Worm (Caenorhabditis elegans) whole organism, L1 larva: Measurements from ENCODE around the gene C55C3.7.

ENCODE experiments used
- C34B4.2 ChIP-seq: sonication (generic microtip); optimal IDR thresholded peaks from 2 replicates; lab custom pipeline; 2017; ENCODE audit warnings: mild to moderate bottlenecking, missing genetic modification characterization, missing compliant biosample characterization
- F16B12.6 ChIP-seq: fragments of 150-350 bp; optimal IDR thresholded peaks from 2 replicates; lab custom pipeline; 2014; ENCODE audit warnings: missing biosample characterization, missing genetic modification characterization
- aha-1 ChIP-seq: fragments of 150-350 bp; optimal IDR thresholded peaks from 2 replicates; lab custom pipeline; 2014; ENCODE audit warnings: missing biosample characterization, missing genetic modification characterization
- aly-2 ChIP-seq: fragments of 150-350 bp; optimal IDR thresholded peaks from 2 replicates; lab custom pipeline; 2014; ENCODE audit warnings: missing biosample characterization, missing genetic modification characterization
- blmp-1 ChIP-seq: fragments of 150-350 bp; optimal IDR thresholded peaks from 2 replicates; lab custom pipeline; 2014; ENCODE audit warnings: missing biosample characterization, missing genetic modification characterization
- ceh-63 ChIP-seq: fragments of 200-800 bp; sonication (Bioruptor generic); optimal IDR thresholded peaks from 2 replicates; lab custom pipeline; 2018; ENCODE audit warnings: mild to moderate bottlenecking, missing genetic modification characterization, missing compliant biosample characterization
- ceh-8 ChIP-seq: fragments of 200-800 bp; sonication (Bioruptor generic); optimal IDR thresholded peaks from 2 replicates; lab custom pipeline; 2018; ENCODE audit warnings: mild to moderate bottlenecking, missing genetic modification characterization, moderate library complexity, missing compliant biosample characterization
- dpl-1 ChIP-seq, 3 experiments: fragments of 150-350 bp in 2 of 3; sonication (generic microtip) in 1 of 3; optimal IDR thresholded peaks; 2 replicates each; lab custom pipeline; 2014 to 2017; ENCODE audit warnings: missing biosample characterization in 3 of 3, missing genetic modification characterization in 3 of 3, missing genetic modification reagents in 3 of 3
- elt-3 ChIP-seq, 6 experiments: fragments of 150-350 bp in 1 of 6; sonication (generic microtip); optimal IDR thresholded peaks; 2 replicates each; lab custom pipeline; 2017 to 2018; ENCODE audit warnings: missing biosample characterization in 6 of 6, missing genetic modification characterization in 6 of 6, inconsistent platforms in 1 of 6
- fkh-10 ChIP-seq: sonication (generic microtip); optimal IDR thresholded peaks from 2 replicates; lab custom pipeline; 2017; ENCODE audit warnings: missing biosample characterization, missing genetic modification reagents, missing genetic modification characterization
- fkh-4 ChIP-seq: sonication (generic microtip); optimal IDR thresholded peaks from 2 replicates; lab custom pipeline; 2016; ENCODE audit warnings: missing compliant biosample characterization, missing genetic modification characterization, borderline replicate concordance
- grh-1 ChIP-seq: fragments of 200-800 bp; sonication (Bioruptor generic); IDR thresholded peaks from 2 replicates; pipeline ENCODE4 v1.3.6; 2022; ENCODE audit warnings: missing genetic modification reagents, missing genetic modification characterization, missing compliant biosample characterization
- hlh-4 ChIP-seq: sonication (generic microtip); optimal IDR thresholded peaks from 2 replicates; lab custom pipeline; 2016; ENCODE audit warnings: mild to moderate bottlenecking, missing genetic modification characterization, missing compliant biosample characterization
- jun-1 ChIP-seq: fragments of 150-350 bp; optimal IDR thresholded peaks from 2 replicates; lab custom pipeline; 2014; ENCODE audit warnings: missing biosample characterization, missing genetic modification reagents, missing genetic modification characterization
- lin-13 ChIP-seq: fragments of 150-350 bp; optimal IDR thresholded peaks from 2 replicates; lab custom pipeline; 2014; ENCODE audit warnings: missing biosample characterization, missing genetic modification reagents, missing genetic modification characterization
- lin-35 ChIP-seq, 2 experiments: fragments of 150-350 bp; optimal IDR thresholded peaks; 2 replicates each; lab custom pipeline; 2014; ENCODE audit warnings: missing biosample characterization in 2 of 2, missing genetic modification characterization in 2 of 2, missing genetic modification reagents in 2 of 2
- mab-9 ChIP-seq: fragments of 200-800 bp; sonication (Bioruptor generic); IDR thresholded peaks from 2 replicates; pipeline ENCODE4 v1.3.6; 2022; ENCODE audit warnings: missing genetic modification reagents, missing genetic modification characterization, missing compliant biosample characterization
- mef-2 ChIP-seq: fragments of 150-350 bp; optimal IDR thresholded peaks from 2 replicates; lab custom pipeline; 2014; ENCODE audit warnings: missing biosample characterization, missing genetic modification characterization
- mep-1 ChIP-seq: fragments of 150-350 bp; optimal IDR thresholded peaks from 2 replicates; lab custom pipeline; 2014; ENCODE audit warnings: missing biosample characterization, missing genetic modification characterization
- nhr-28 ChIP-seq: fragments of 150-350 bp; optimal IDR thresholded peaks from 2 replicates; lab custom pipeline; 2014; ENCODE audit warnings: missing biosample characterization, missing genetic modification characterization
- nhr-47 ChIP-seq: sonication (generic microtip); optimal IDR thresholded peaks from 2 replicates; lab custom pipeline; 2016; ENCODE audit warnings: mild to moderate bottlenecking, missing genetic modification characterization, moderate library complexity, missing compliant biosample characterization
- nhr-71 ChIP-seq: sonication (generic microtip); optimal IDR thresholded peaks from 2 replicates; lab custom pipeline; 2016; ENCODE audit warnings: mild to moderate bottlenecking, missing genetic modification characterization, moderate library complexity, missing compliant biosample characterization
- nhr-76 ChIP-seq: sonication (generic microtip); optimal IDR thresholded peaks from 2 replicates; lab custom pipeline; 2017; ENCODE audit warnings: missing biosample characterization, missing genetic modification characterization
- nhr-85 ChIP-seq: sonication (generic microtip); peaks from one replicate; lab custom pipeline; 2016; ENCODE audit warnings: missing genetic modification characterization, inconsistent platforms, missing compliant biosample characterization
- pax-3 ChIP-seq: fragments of 200-800 bp; sonication (Bioruptor generic); optimal IDR thresholded peaks from 2 replicates; lab custom pipeline; 2018; ENCODE audit warnings: mild to moderate bottlenecking, missing genetic modification characterization, moderate library complexity, missing compliant biosample characterization
- rnt-1 ChIP-seq: sonication (generic microtip); optimal IDR thresholded peaks from 2 replicates; lab custom pipeline; 2016; ENCODE audit warnings: mild to moderate bottlenecking, missing genetic modification characterization, moderate library complexity, missing compliant biosample characterization
- skn-1 ChIP-seq: fragments of 150-350 bp; optimal IDR thresholded peaks from 2 replicates; lab custom pipeline; 2014; ENCODE audit warnings: missing biosample characterization, missing genetic modification characterization
- snpc-4 ChIP-seq: fragments of 150-350 bp; optimal IDR thresholded peaks from 2 replicates; lab custom pipeline; 2014; ENCODE audit warnings: missing biosample characterization, missing genetic modification characterization
- snu-23 ChIP-seq: sonication (generic microtip); optimal IDR thresholded peaks from 2 replicates; lab custom pipeline; 2016; ENCODE audit warnings: missing genetic modification characterization, missing compliant biosample characterization
- sptf-1 ChIP-seq: fragments of 150-350 bp; optimal IDR thresholded peaks from 2 replicates; lab custom pipeline; 2014; ENCODE audit warnings: missing biosample characterization, missing genetic modification characterization
- sup-37 ChIP-seq: fragments of 200-800 bp; sonication (Bioruptor generic); optimal IDR thresholded peaks from 2 replicates; lab custom pipeline; 2018; ENCODE audit warnings: mild to moderate bottlenecking, missing genetic modification characterization, missing compliant biosample characterization
- tlp-1 ChIP-seq: fragments of 150-350 bp; optimal IDR thresholded peaks from 2 replicates; lab custom pipeline; 2014; ENCODE audit warnings: missing biosample characterization, missing genetic modification characterization
- unc-30 ChIP-seq: sonication (generic microtip); optimal IDR thresholded peaks from 2 replicates; lab custom pipeline; 2017; ENCODE audit warnings: missing biosample characterization, missing genetic modification characterization
- ztf-11 ChIP-seq, 2 experiments: sonication (generic microtip); optimal IDR thresholded peaks; 2 replicates each; lab custom pipeline; 2016 to 2017; ENCODE audit warnings: missing genetic modification characterization in 2 of 2, missing biosample characterization in 1 of 2, missing compliant biosample characterization in 1 of 2
- ztf-4 ChIP-seq: fragments of 150-350 bp; optimal IDR thresholded peaks from 2 replicates; lab custom pipeline; 2014; ENCODE audit warnings: missing biosample characterization, missing genetic modification characterization

The C55C3.7 gene

ce11 chrIV:5631628-5632027 lies 50.8 kb downstream of the C55C3.7 start, which contains the start of gene ttbk-8.2:
Gene ttbk-8.2 (plus strand): TSS chrIV:5631928.
- no peak for TF ChIP-seq fkh-4
- no peak for TF ChIP-seq sptf-1 (tag; lab: Kevin White, UChicago)
- TF ChIP-seq aha-1: no peak
- TF ChIP-seq ceh-63 (GFP tag; lab: Kevin White, UChicago): no peak
- no peak for TF ChIP-seq ztf-11 (tag; optimal IDR thresholded peaks at IDR 0.05; lab: Kevin White, UChicago)
- TF ChIP-seq nhr-47 (tag; lab: Kevin White, UChicago): no peak
- no peak for TF ChIP-seq grh-1
- no peak for TF ChIP-seq tlp-1 (tag; lab: Kevin White, UChicago)
- no peak for TF ChIP-seq nhr-71
- TF ChIP-seq jun-1 (tag; lab: Kevin White, UChicago): no peak
- TF ChIP-seq dpl-1 (GFP tag; optimal IDR thresholded peaks at IDR 0.05; lab: Kevin White, UChicago): no peak
- no peak for TF ChIP-seq pax-3
- TF ChIP-seq F16B12.6: no peak
- TF ChIP-seq blmp-1 (tag; lab: Kevin White, UChicago): no peak
- no peak for TF ChIP-seq ztf-4 (tag; lab: Kevin White, UChicago)
- no peak for TF ChIP-seq nhr-28 (tag; lab: Kevin White, UChicago)

ce11 chrIV:5630156-5630555 lies 52.3 kb downstream of the C55C3.7 start, which contains the start of gene srd-12:
Gene srd-12 (minus strand): TSS chrIV:5630256.
- no peak for TF ChIP-seq aly-2 (tag; lab: Kevin White, UChicago)
- TF ChIP-seq lin-35 (GFP tag; optimal IDR thresholded peaks at IDR 0.05; lab: Kevin White, UChicago): no peak
- TF ChIP-seq unc-30 (tag; lab: Kevin White, UChicago): no peak
- no peak for TF ChIP-seq elt-3 (tag; optimal IDR thresholded peaks at IDR 0.05; lab: Kevin White, UChicago)
- TF ChIP-seq snu-23 (GFP tag; lab: Kevin White, UChicago): no peak
- no peak for TF ChIP-seq sup-37 (GFP tag; lab: Kevin White, UChicago)
- no peak for TF ChIP-seq fkh-10 (GFP tag; lab: Kevin White, UChicago)
- TF ChIP-seq rnt-1 (tag; lab: Kevin White, UChicago): no peak
- no peak for TF ChIP-seq hlh-4 (tag; lab: Kevin White, UChicago)
- no peak for TF ChIP-seq C34B4.2 (tag; lab: Kevin White, UChicago)
- no peak for TF ChIP-seq nhr-85 (tag; lab: Kevin White, UChicago)
- TF ChIP-seq mep-1: no peak
- TF ChIP-seq lin-13 (GFP tag; lab: Kevin White, UChicago): no peak
- TF ChIP-seq nhr-76 (tag; lab: Kevin White, UChicago): no peak
- TF ChIP-seq snpc-4 (tag; lab: Kevin White, UChicago): no peak
- no peak for TF ChIP-seq mab-9 (GFP tag; lab: Robert Waterston, UW)
- TF ChIP-seq sptf-1 (tag; lab: Kevin White, UChicago): no peak
- TF ChIP-seq ceh-8 (GFP tag; lab: Kevin White, UChicago): no peak
- TF ChIP-seq skn-1 (tag; lab: Kevin White, UChicago): no peak
- TF ChIP-seq mef-2: no peak
